Worm (Caenorhabditis elegans): Measurements from ENCODE around the gene enee-1.

The enee-1 gene

ce11 chrII:68757-69156 lies 44.3 kb downstream of the enee-1 start:
- TF ChIP-seq ama-1 (optimal IDR thresholded peaks at IDR 0.05) (no peak), blmp-1 (tag; optimal IDR thresholded peaks at IDR 0.05) (peak; percentile 72), snpc-4 (tag; optimal IDR thresholded peaks at IDR 0.05) (no peak), jun-1 (tag; optimal IDR thresholded peaks at IDR 0.05) (no peak), isw-1 (GFP tag; IDR thresholded peaks at IDR 0.05) (no peak), lin-14 (GFP tag; optimal IDR thresholded peaks at IDR 0.05) (no peak), zip-4 (GFP tag; optimal IDR thresholded peaks at IDR 0.05) (no peak)

- TF ChIP-seq rnt-1 (tag; optimal IDR thresholded peaks at IDR 0.05) = no peak
- TF ChIP-seq hpl-2 (GFP tag; optimal IDR thresholded peaks at IDR 0.05) = no peak
- no peak for TF ChIP-seq C16A3.4 (tag; optimal IDR thresholded peaks at IDR 0.05)
- no peak for TF ChIP-seq irx-1 (tag; optimal IDR thresholded peaks at IDR 0.05)
- no peak for TF ChIP-seq unc-98 (GFP tag; IDR thresholded peaks at IDR 0.05)
These were observed 44.9 kb downstream of the enee-1 start, which contains the start of gene egl-26 for ce11 chrII:69354-69753. egl-26 (plus strand) TSS chrII:69654.

ce11 chrII:73329-73728 lies 48.9 kb downstream of the enee-1 start:
- no peak for TF ChIP-seq zag-1 (tag; optimal IDR thresholded peaks at IDR 0.05)
- no peak for TF ChIP-seq lin-39 (tag; optimal IDR thresholded peaks at IDR 0.05)
- no peak for TF ChIP-seq unc-30 (tag; optimal IDR thresholded peaks at IDR 0.05)
- no peak for TF ChIP-seq lsy-2 (tag; optimal IDR thresholded peaks at IDR 0.05)
- no peak for TF ChIP-seq lir-3 (tag; optimal IDR thresholded peaks at IDR 0.05; ENCODE audit: poor library complexity)
- no peak for TF ChIP-seq efl-3 (GFP tag; optimal IDR thresholded peaks at IDR 0.05)
- peak; percentile 59 for TF ChIP-seq ces-1 (GFP tag; optimal IDR thresholded peaks at IDR 0.05)
- peak; percentile 61 for TF ChIP-seq lin-14 (GFP tag; optimal IDR thresholded peaks at IDR 0.05)
- no peak for TF ChIP-seq dsc-1 (tag; optimal IDR thresholded peaks at IDR 0.05)
- no peak for TF ChIP-seq nhr-19 (GFP tag; conservative IDR thresholded peaks at IDR 0.05)
- TF ChIP-seq egl-13 (tag; optimal IDR thresholded peaks at IDR 0.05) = no peak
- no peak for TF ChIP-seq hlh-17 (GFP tag; optimal IDR thresholded peaks at IDR 0.05; ENCODE audit: borderline replicate concordance)
- no peak for TF ChIP-seq lin-15B (tag; optimal IDR thresholded peaks at IDR 0.05)
- TF ChIP-seq fos-1 (tag; optimal IDR thresholded peaks at IDR 0.05) = no peak
- TF ChIP-seq egl-27 (tag; optimal IDR thresholded peaks at IDR 0.05) = no peak
- TF ChIP-seq fkh-10 (GFP tag; optimal IDR thresholded peaks at IDR 0.05) = peak; percentile 83
- no peak for TF ChIP-seq zip-4 (GFP tag; optimal IDR thresholded peaks at IDR 0.05)
- TF ChIP-seq xbp-1 (tag; optimal IDR thresholded peaks at IDR 0.05) = peak; percentile 19

- TF ChIP-seq C16A3.4 (tag; optimal IDR thresholded peaks at IDR 0.05) (no peak), efl-3 (GFP tag; optimal IDR thresholded peaks at IDR 0.05) (no peak), ceh-8 (GFP tag; optimal IDR thresholded peaks at IDR 0.05) (peak; percentile 50), unc-86 (tag; optimal IDR thresholded peaks at IDR 0.05) (no peak), irx-1 (tag; optimal IDR thresholded peaks at IDR 0.05) (no peak), nhr-77 (tag; optimal IDR thresholded peaks at IDR 0.05) (no peak), nhr-47 (tag; optimal IDR thresholded peaks at IDR 0.05) (no peak), pax-3 (tag; optimal IDR thresholded peaks at IDR 0.05) (no peak), egl-27 (tag; optimal IDR thresholded peaks at IDR 0.05) (no peak), nhr-84 (tag; optimal IDR thresholded peaks at IDR 0.05) (no peak), nhr-76 (tag; optimal IDR thresholded peaks at IDR 0.05) (no peak), Y116A8C.19 (tag; optimal IDR thresholded peaks at IDR 0.05; ENCODE audit: borderline replicate concordance) (no peak), isw-1 (GFP tag; IDR thresholded peaks at IDR 0.05) (no peak), lsy-2 (tag; optimal IDR thresholded peaks at IDR 0.05) (no peak), snu-23 (GFP tag; optimal IDR thresholded peaks at IDR 0.05) (no peak), lin-14 (GFP tag; optimal IDR thresholded peaks at IDR 0.05) (peak; percentile 33), sup-37 (GFP tag; optimal IDR thresholded peaks at IDR 0.05) (no peak)
These were observed 49.4 kb downstream of the enee-1 start for ce11 chrII:73892-74291.
